Worm (Caenorhabditis elegans) whole organism, late embryonic: ENCODE results near the gene cnx-1.

Experiments used
- F13H6.1 ChIP-seq: sonication (generic microtip); optimal IDR thresholded peaks from 2 replicates; lab custom pipeline; 2016; ENCODE audit warnings: missing genetic modification characterization, missing compliant biosample characterization
- K02D7.2 ChIP-seq: sonication (generic microtip); optimal IDR thresholded peaks from 2 replicates; lab custom pipeline; 2017; ENCODE audit warnings: mild to moderate bottlenecking, missing genetic modification characterization, missing compliant biosample characterization
- T23F11.4 ChIP-seq: fragments of 200-800 bp; sonication (Bioruptor generic); optimal IDR thresholded peaks from 2 replicates; lab custom pipeline; 2018; ENCODE audit warnings: mild to moderate bottlenecking, missing genetic modification characterization, missing compliant biosample characterization
- Y22D7AL.16 ChIP-seq: sonication (generic microtip); optimal IDR thresholded peaks from 2 replicates; lab custom pipeline; 2016; ENCODE audit warnings: missing genetic modification characterization, missing compliant biosample characterization
- ahr-1 ChIP-seq: sonication (generic microtip); optimal IDR thresholded peaks from 2 replicates; lab custom pipeline; 2016; ENCODE audit warnings: missing genetic modification characterization, missing compliant biosample characterization
- ceh-18 ChIP-seq: sonication (generic microtip); optimal IDR thresholded peaks from 2 replicates; lab custom pipeline; 2016; ENCODE audit warnings: missing genetic modification characterization, missing compliant biosample characterization
- ceh-22 ChIP-seq: sonication (generic microtip); optimal IDR thresholded peaks from 2 replicates; lab custom pipeline; 2017; ENCODE audit warnings: missing biosample characterization, missing genetic modification characterization
- ceh-30 ChIP-seq: fragments of 150-350 bp; optimal IDR thresholded peaks from 2 replicates; lab custom pipeline; 2014; ENCODE audit warnings: missing biosample characterization, missing genetic modification characterization
- ceh-31 ChIP-seq: sonication (generic microtip); optimal IDR thresholded peaks from 2 replicates; lab custom pipeline; 2016; ENCODE audit warnings: missing genetic modification characterization, missing compliant biosample characterization
- ceh-34 ChIP-seq: sonication (generic microtip); optimal IDR thresholded peaks from 2 replicates; lab custom pipeline; 2016; ENCODE audit warnings: mild to moderate bottlenecking, missing genetic modification characterization, missing compliant biosample characterization
- ceh-45 ChIP-seq: fragments of 200-800 bp; sonication (Bioruptor generic); IDR thresholded peaks from 2 replicates; pipeline ENCODE4 v1.3.6; 2022; ENCODE audit warnings: missing genetic modification reagents, missing genetic modification characterization, missing compliant biosample characterization
- ceh-6 ChIP-seq: fragments of 200-800 bp; sonication (Bioruptor generic); optimal IDR thresholded peaks from 2 replicates; lab custom pipeline; 2018; ENCODE audit warnings: mild to moderate bottlenecking, missing genetic modification characterization, missing compliant biosample characterization
- che-1 ChIP-seq: sonication (generic microtip); optimal IDR thresholded peaks from 2 replicates; lab custom pipeline; 2016; ENCODE audit warnings: mild to moderate bottlenecking, missing genetic modification characterization, missing compliant biosample characterization
- dve-1 ChIP-seq: sonication (generic microtip); optimal IDR thresholded peaks from 2 replicates; lab custom pipeline; 2017; ENCODE audit warnings: antibody characterized with exemption, mild to moderate bottlenecking, missing genetic modification characterization, missing compliant biosample characterization
- elt-4 ChIP-seq: sonication (generic microtip); optimal IDR thresholded peaks from 2 replicates; lab custom pipeline; 2016; ENCODE audit warnings: missing genetic modification characterization, missing compliant biosample characterization
- eyg-1 ChIP-seq: sonication (generic microtip); optimal IDR thresholded peaks from 2 replicates; lab custom pipeline; 2016; ENCODE audit warnings: missing genotype, missing genetic modification characterization, missing compliant biosample characterization
- fax-1 ChIP-seq: sonication (generic microtip); optimal IDR thresholded peaks from 2 replicates; lab custom pipeline; 2016; ENCODE audit warnings: missing genotype, missing genetic modification characterization, missing compliant biosample characterization
- hlh-15 ChIP-seq: sonication (generic microtip); optimal IDR thresholded peaks from 2 replicates; lab custom pipeline; 2016; ENCODE audit warnings: missing genetic modification characterization, missing compliant biosample characterization
- hlh-30 ChIP-seq: sonication (generic microtip); optimal IDR thresholded peaks from 2 replicates; lab custom pipeline; 2017; ENCODE audit warnings: antibody characterized with exemption, missing genetic modification characterization, missing compliant biosample characterization; ENCODE audit not compliant: insufficient read depth
- hlh-8 ChIP-seq: sonication (generic microtip); optimal IDR thresholded peaks from 2 replicates; lab custom pipeline; 2016; ENCODE audit warnings: missing genotype, missing genetic modification characterization, missing compliant biosample characterization
- lim-6 ChIP-seq: sonication (generic microtip); optimal IDR thresholded peaks from 2 replicates; lab custom pipeline; 2016; ENCODE audit warnings: missing genetic modification characterization, missing compliant biosample characterization
- mec-3 ChIP-seq: sonication (generic microtip); optimal IDR thresholded peaks from 2 replicates; lab custom pipeline; 2016; ENCODE audit warnings: borderline replicate concordance, missing genetic modification characterization, missing compliant biosample characterization
- nfya-1 ChIP-seq: sonication (generic microtip); optimal IDR thresholded peaks from 2 replicates; lab custom pipeline; 2017; ENCODE audit warnings: missing genetic modification characterization, mild to moderate bottlenecking, missing compliant biosample characterization, antibody characterized with exemption, moderate library complexity
- nhr-11 ChIP-seq: fragments of 150-350 bp; optimal IDR thresholded peaks from 2 replicates; lab custom pipeline; 2014; ENCODE audit warnings: missing biosample characterization, missing genetic modification characterization
- npax-4 ChIP-seq: sonication (generic microtip); optimal IDR thresholded peaks from 2 replicates; lab custom pipeline; 2016; ENCODE audit warnings: missing genetic modification characterization, missing compliant biosample characterization
- odd-2 ChIP-seq: sonication (generic microtip); optimal IDR thresholded peaks from 2 replicates; lab custom pipeline; 2017; ENCODE audit warnings: antibody characterized with exemption, mild to moderate bottlenecking, missing genetic modification characterization, missing compliant biosample characterization
- pqm-1 ChIP-seq: sonication (generic microtip); optimal IDR thresholded peaks from 2 replicates; lab custom pipeline; 2016; ENCODE audit warnings: missing genetic modification characterization, missing compliant biosample characterization
- rnt-1 ChIP-seq: sonication (generic microtip); optimal IDR thresholded peaks from 2 replicates; lab custom pipeline; 2016; ENCODE audit warnings: missing genetic modification characterization, missing compliant biosample characterization
- sox-2 ChIP-seq: fragments of 200-800 bp; sonication (Bioruptor generic); IDR thresholded peaks from 2 replicates; pipeline ENCODE4 v1.3.6; 2022; ENCODE audit warnings: missing genetic modification reagents, missing genetic modification characterization, missing compliant biosample characterization
- sox-4 ChIP-seq: sonication (generic microtip); optimal IDR thresholded peaks from 2 replicates; lab custom pipeline; 2017; ENCODE audit warnings: mild to moderate bottlenecking, missing genetic modification characterization, inconsistent platforms, missing compliant biosample characterization
- unc-55 ChIP-seq: sonication (generic microtip); optimal IDR thresholded peaks from 2 replicates; lab custom pipeline; 2017; ENCODE audit warnings: missing biosample characterization, missing genetic modification reagents, missing genetic modification characterization

cnx-1 gene

DNA sequence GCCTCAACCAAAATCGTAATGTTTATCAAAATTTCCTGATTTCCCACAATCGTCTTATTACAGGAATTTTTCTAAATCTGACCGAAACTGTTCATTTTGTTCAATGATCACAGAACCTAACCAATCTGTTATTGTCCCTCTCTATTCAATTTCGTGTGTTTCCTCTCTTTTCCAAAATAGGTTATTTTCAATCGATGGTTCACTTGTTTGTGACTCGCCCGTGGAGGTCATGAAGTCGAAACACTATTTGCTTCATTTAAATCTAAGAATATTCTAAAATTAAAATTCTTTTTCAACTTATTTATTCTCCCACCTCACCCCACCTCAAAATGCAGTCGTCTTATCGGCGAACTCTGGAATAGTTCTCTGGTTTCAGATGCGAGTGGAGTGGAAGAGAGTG is 33.9 kb upstream of the cnx-1 start:
- TF ChIP-seq npax-4 (tag; lab: Kevin White, UChicago): no peak
- TF ChIP-seq ceh-6: no peak
- TF ChIP-seq rnt-1: no peak
- TF ChIP-seq elt-4 (tag; lab: Kevin White, UChicago): no peak
- no peak for TF ChIP-seq T23F11.4
- no peak for TF ChIP-seq ceh-31
- TF ChIP-seq ceh-34 (tag; lab: Kevin White, UChicago): no peak
- no peak for TF ChIP-seq hlh-30 (tag; lab: Kevin White, UChicago)
- no peak for TF ChIP-seq sox-4 (tag; lab: Kevin White, UChicago)
- no peak for TF ChIP-seq hlh-15 (tag; lab: Kevin White, UChicago)
- no peak for TF ChIP-seq lim-6
- TF ChIP-seq odd-2 (tag; lab: Kevin White, UChicago): no peak
- TF ChIP-seq ahr-1 (tag; lab: Kevin White, UChicago): no peak
- no peak for TF ChIP-seq ceh-30 (tag; lab: Kevin White, UChicago)
- no peak for TF ChIP-seq mec-3 (tag; lab: Kevin White, UChicago)
- TF ChIP-seq che-1 (tag; lab: Kevin White, UChicago): no peak
- no peak for TF ChIP-seq unc-55 (GFP tag; lab: Kevin White, UChicago)

DNA sequence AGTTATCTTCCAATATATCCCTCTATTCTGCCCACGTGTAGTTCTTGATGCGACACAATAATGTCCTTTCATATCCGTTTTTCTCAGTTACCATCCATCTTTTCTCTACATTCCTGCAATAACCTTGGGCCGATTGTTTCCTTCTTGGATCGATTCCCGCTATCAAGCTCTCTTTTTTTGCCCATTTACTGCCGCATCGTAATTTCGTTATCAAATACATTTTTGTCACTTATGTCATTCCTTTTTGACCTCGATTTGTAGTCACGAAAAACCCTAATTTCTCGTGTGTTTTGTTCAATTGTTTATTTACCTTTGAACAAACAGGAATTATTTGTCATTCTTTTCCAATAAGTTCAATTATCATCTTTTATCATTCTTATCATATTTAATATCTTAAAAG is 33.0 kb upstream of the cnx-1 start:
- TF ChIP-seq ceh-18 (tag; lab: Kevin White, UChicago) (no peak), odd-2 (tag; lab: Kevin White, UChicago) (no peak)

ce11 chrIII:9849111-9849510 is 32.2 kb upstream of the cnx-1 start:
- TF ChIP-seq hlh-8 (tag; lab: Kevin White, UChicago): peak; percentile 8
- peak; percentile 31; the same call in 1 of the 2 replicates for TF ChIP-seq sox-2

- TF ChIP-seq nfya-1 (tag; lab: Kevin White, UChicago): no peak
- TF ChIP-seq ceh-18 (tag; lab: Kevin White, UChicago): no peak
- no peak for TF ChIP-seq eyg-1
- no peak for TF ChIP-seq pqm-1 (tag; lab: Kevin White, UChicago)
- TF ChIP-seq F13H6.1 (tag; lab: Kevin White, UChicago): no peak
- TF ChIP-seq dve-1 (tag; lab: Kevin White, UChicago): no peak
- TF ChIP-seq hlh-8 (tag; lab: Kevin White, UChicago): no peak
- TF ChIP-seq sox-2: no peak
- no peak for TF ChIP-seq lim-6
- TF ChIP-seq ahr-1 (tag; lab: Kevin White, UChicago): no peak
- TF ChIP-seq K02D7.2 (tag; lab: Kevin White, UChicago): no peak
- TF ChIP-seq, all 69 proteins: peak for 0
These were observed 31.7 kb upstream of the cnx-1 start for ce11 chrIII:9848603-9849002.

ce11 chrIII:9848083-9848482 is 31.1 kb upstream of the cnx-1 start, which contains the start of gene mrpl-36:
Gene mrpl-36, minus strand, starts transcription at chrIII:9848116.
- TF ChIP-seq che-1 (tag; lab: Kevin White, UChicago) (no peak), lim-6 (no peak), unc-55 (GFP tag; lab: Kevin White, UChicago) (peak; percentile 11), ceh-22 (tag; lab: Kevin White, UChicago) (no peak)
- TF ChIP-seq, all 69 proteins: peak for 1

DNA sequence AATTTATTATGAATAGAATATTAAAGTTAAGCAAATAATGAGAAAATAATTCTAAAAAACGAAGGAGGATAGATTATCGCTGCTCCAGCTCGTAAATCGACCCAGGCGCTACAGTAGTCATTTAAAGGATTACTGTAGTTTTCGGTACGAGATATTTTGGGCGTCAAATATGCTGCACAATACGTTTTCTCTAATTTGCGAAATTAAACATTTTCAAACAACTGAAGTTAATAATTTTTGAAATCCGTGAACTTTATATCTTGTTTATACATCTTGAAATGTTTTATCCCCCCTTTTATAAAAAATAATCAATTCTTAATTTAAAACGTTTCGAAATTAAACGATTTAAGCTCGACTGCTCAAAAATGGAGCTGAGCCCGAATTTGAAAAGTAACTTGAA is 29.2 kb upstream of the cnx-1 start, which contains the start of gene K11H3.2:
TSS of gene K11H3.2 (plus strand) at position 301 of the 400 bp plus-strand sequence.
- TF ChIP-seq ceh-45 (GFP tag; lab: Robert Waterston, UW) (no peak), Y22D7AL.16 (tag; lab: Kevin White, UChicago) (no peak), nhr-11 (no peak), fax-1 (tag; lab: Kevin White, UChicago) (no peak), K02D7.2 (tag; lab: Kevin White, UChicago) (no peak), lim-6 (no peak)
